Fruit fly (Drosophila melanogaster) whole organism, embryonic: ENCODE data around the gene CG11095.

Experiments used
- CG10366 ChIP-seq: fragments of 200-800 bp; sonication (Bioruptor generic); IDR thresholded peaks from 2 replicates; pipeline ENCODE4 v1.3.6; 2022; ENCODE audit warnings: missing biosample characterization, missing genetic modification characterization
- CG10431 ChIP-seq: fragments of 200-800 bp; sonication (Bioruptor generic); optimal IDR thresholded peaks from 3 replicates; lab custom pipeline; 2018; ENCODE audit warnings: missing biosample characterization, mild to moderate bottlenecking, missing genetic modification characterization
- CG12744 ChIP-seq: fragments of 200-800 bp; sonication (Bioruptor generic); optimal IDR thresholded peaks from 2 replicates; lab custom pipeline; 2016; ENCODE audit warnings: missing biosample characterization, missing genetic modification characterization
- CG1603 ChIP-seq: fragments of 200-800 bp; sonication (Bioruptor generic); optimal IDR thresholded peaks from 2 replicates; lab custom pipeline; 2019; ENCODE audit warnings: missing biosample characterization, mild to moderate bottlenecking, missing genetic modification characterization, moderate library complexity
- CG16863 ChIP-seq: fragments of 200-800 bp; sonication (Bioruptor generic); optimal IDR thresholded peaks from 3 replicates; lab custom pipeline; 2016; ENCODE audit warnings: missing biosample characterization, missing genetic modification characterization
- CG2875 ChIP-seq: fragments of 200-800 bp; sonication (Bioruptor generic); optimal IDR thresholded peaks from 2 replicates; lab custom pipeline; 2017; ENCODE audit warnings: missing biosample characterization, mild to moderate bottlenecking, missing genetic modification characterization, missing genetic modification reagents
- CG32772 ChIP-seq: fragments of 200-800 bp; sonication (Bioruptor generic); IDR thresholded peaks from 2 replicates; pipeline ENCODE4 v1.3.6; 2022; ENCODE audit warnings: missing biosample characterization, missing genetic modification characterization
- CG34422 ChIP-seq: fragments of 200-800 bp; sonication (Bioruptor generic); IDR thresholded peaks from 3 replicates; pipeline ENCODE4 v1.3.6; 2022; ENCODE audit warnings: missing biosample characterization, missing genetic modification characterization
- CG3726 ChIP-seq: fragments of 200-800 bp; sonication (Bioruptor generic); IDR thresholded peaks from 3 replicates; pipeline ENCODE4, ENCODE4 v1.3.6; 2022; ENCODE audit warnings: missing biosample characterization, missing genetic modification characterization
- CG4328 ChIP-seq: fragments of 200-800 bp; sonication (Bioruptor generic); optimal IDR thresholded peaks from 3 replicates; lab custom pipeline; 2017; ENCODE audit warnings: missing biosample characterization, missing genetic modification reagents, missing genetic modification characterization
- CG4360 ChIP-seq: fragments of 200-800 bp; sonication (Bioruptor generic); IDR thresholded peaks from 2 replicates; pipeline ENCODE4 v1.3.6; 2022; ENCODE audit warnings: missing biosample characterization, missing genetic modification characterization
- CG5953 ChIP-seq: fragments of 200-800 bp; sonication (Bioruptor generic); IDR thresholded peaks from 2 replicates; pipeline ENCODE4 v1.3.6; 2022; ENCODE audit warnings: missing biosample characterization, missing genetic modification characterization
- CG6813 ChIP-seq: fragments of 200-800 bp; sonication (Bioruptor generic); optimal IDR thresholded peaks from 2 replicates; lab custom pipeline; 2017; ENCODE audit warnings: missing biosample characterization, missing genetic modification characterization, mild to moderate bottlenecking, moderate library complexity, missing genetic modification reagents
- CG7271 ChIP-seq: fragments of 200-800 bp; sonication (Bioruptor generic); optimal IDR thresholded peaks from 2 replicates; lab custom pipeline; 2018; ENCODE audit warnings: missing biosample characterization, mild to moderate bottlenecking, missing genetic modification characterization, moderate library complexity
- CG7839 ChIP-seq: fragments of 200-800 bp; sonication (Bioruptor generic); optimal IDR thresholded peaks from 3 replicates; lab custom pipeline; 2018; ENCODE audit warnings: missing biosample characterization, mild to moderate bottlenecking, missing genetic modification characterization, moderate library complexity
- CG7963 ChIP-seq: fragments of 200-800 bp; sonication (Bioruptor generic); IDR thresholded peaks from 3 replicates; pipeline ENCODE4 v1.3.6; 2022; ENCODE audit warnings: missing biosample characterization, missing genetic modification characterization; ENCODE audit not compliant: partially characterized antibody
- CG9797 ChIP-seq: fragments of 200-800 bp; sonication (Bioruptor generic); optimal IDR thresholded peaks from 3 replicates; lab custom pipeline; 2018; ENCODE audit warnings: missing biosample characterization, mild to moderate bottlenecking, missing genetic modification characterization
- CoRest ChIP-seq: fragments of 200-800 bp; sonication (Bioruptor generic); optimal IDR thresholded peaks from 3 replicates; lab custom pipeline; 2018; ENCODE audit warnings: missing biosample characterization, mild to moderate bottlenecking, missing genetic modification characterization, moderate library complexity
- CrebB ChIP-seq: fragments of 200-800 bp; sonication (Bioruptor generic); optimal IDR thresholded peaks from 3 replicates; lab custom pipeline; 2018; ENCODE audit warnings: missing biosample characterization, mild to moderate bottlenecking, missing genetic modification characterization
- D ChIP-seq, 2 experiments: fragments of 200-800 bp in 1 of 2; fragments of >200 bp in 1 of 2; sonication (Bioruptor generic) in 1 of 2; optimal IDR thresholded peaks; 2 replicates in 1 of 2; 3 replicates in 1 of 2; lab custom pipeline; 2017; ENCODE audit warnings: mild to moderate bottlenecking in 1 of 2, missing biosample characterization in 1 of 2, missing genetic modification characterization in 1 of 2, missing genetic modification reagents in 1 of 2
- D19B ChIP-seq: fragments of 200-800 bp; sonication (Bioruptor generic); optimal IDR thresholded peaks from 2 replicates; lab custom pipeline; 2017; ENCODE audit warnings: missing biosample characterization, mild to moderate bottlenecking, missing genetic modification characterization
- Ets65A ChIP-seq: fragments of 200-800 bp; sonication (Bioruptor generic); peaks from one replicate; lab custom pipeline; 2016; ENCODE audit warnings: missing biosample characterization, missing genetic modification characterization
- Fer2 ChIP-seq: fragments of 200-800 bp; sonication (Bioruptor generic); optimal IDR thresholded peaks from 2 replicates; lab custom pipeline; 2018; ENCODE audit warnings: missing biosample characterization, mild to moderate bottlenecking, missing genetic modification characterization, moderate library complexity
- HHEX ChIP-seq: fragments of 200-800 bp; sonication (Bioruptor generic); optimal IDR thresholded peaks from 3 replicates; lab custom pipeline; 2017; ENCODE audit warnings: missing biosample characterization, mild to moderate bottlenecking, missing genetic modification characterization, missing genetic modification reagents
- HLH4C ChIP-seq: fragments of 200-800 bp; sonication (Bioruptor generic); IDR thresholded peaks from 3 replicates; pipeline ENCODE4 v1.3.6; 2022; ENCODE audit warnings: missing biosample characterization, missing genetic modification characterization; ENCODE audit not compliant: partially characterized antibody
- Hmr ChIP-seq: fragments of 200-800 bp; sonication (Bioruptor generic); optimal IDR thresholded peaks from 3 replicates; lab custom pipeline; 2017; ENCODE audit warnings: mild to moderate bottlenecking, missing biosample characterization, missing genetic modification reagents, missing genetic modification characterization
- Med ChIP-seq: fragments of 200-800 bp; sonication (Bioruptor generic); peaks from one replicate; lab custom pipeline; 2016; ENCODE audit warnings: missing biosample characterization, missing genetic modification characterization, mild to moderate bottlenecking, inconsistent platforms, moderate library complexity
- Nf-YB ChIP-seq: fragments of 200-800 bp; sonication (Bioruptor generic); optimal IDR thresholded peaks from 3 replicates; lab custom pipeline; 2019; ENCODE audit warnings: missing biosample characterization, mild to moderate bottlenecking, missing genetic modification characterization, moderate library complexity
- Nf-YC ChIP-seq: fragments of 200-800 bp; optimal IDR thresholded peaks from 3 replicates; lab custom pipeline; 2019; ENCODE audit warnings: missing biosample characterization, mild to moderate bottlenecking, missing genetic modification characterization, moderate library complexity
- Oaz ChIP-seq: fragments of 200-800 bp; sonication (Bioruptor generic); IDR thresholded peaks from 2 replicates; pipeline ENCODE4 v1.3.6; 2022; ENCODE audit warnings: missing biosample characterization, missing genetic modification characterization
- Ptx1 ChIP-seq: fragments of 200-800 bp; sonication (Bioruptor generic); IDR thresholded peaks from 2 replicates; pipeline ENCODE4 v1.3.6; 2022; ENCODE audit warnings: missing biosample characterization, missing genetic modification characterization
- Usf ChIP-seq: fragments of 200-800 bp; sonication (Bioruptor generic); optimal IDR thresholded peaks from 2 replicates; lab custom pipeline; 2017; ENCODE audit warnings: missing genotype, missing biosample characterization, missing genetic modification characterization
- YL-1 ChIP-seq: fragments of 200-800 bp; sonication (Bioruptor generic); optimal IDR thresholded peaks from 3 replicates; lab custom pipeline; 2017; ENCODE audit warnings: missing biosample characterization, mild to moderate bottlenecking, missing genetic modification characterization
- ase ChIP-seq: fragments of 200-800 bp; sonication (Bioruptor generic); IDR thresholded peaks from 3 replicates; pipeline ENCODE4 v1.3.6; 2022; ENCODE audit warnings: missing biosample characterization, missing genetic modification characterization
- bigmax ChIP-seq: fragments of 200-800 bp; sonication (Bioruptor generic); optimal IDR thresholded peaks from 2 replicates; lab custom pipeline; 2018; ENCODE audit warnings: missing biosample characterization, mild to moderate bottlenecking, missing genetic modification characterization
- br ChIP-seq: fragments of >200 bp; optimal IDR thresholded peaks from 2 replicates; lab custom pipeline; 2017
- da ChIP-seq: fragments of 200-800 bp; sonication (Bioruptor generic); optimal IDR thresholded peaks from 2 replicates; lab custom pipeline; 2016; ENCODE audit warnings: missing biosample characterization, missing genetic modification characterization
- dan ChIP-seq: fragments of 200-800 bp; sonication (Bioruptor generic); IDR thresholded peaks from 2 replicates; pipeline ENCODE4 v1.3.6; 2022; ENCODE audit warnings: missing biosample characterization, missing genetic modification characterization
- disco-r ChIP-seq: fragments of 200-800 bp; sonication (Bioruptor generic); optimal IDR thresholded peaks from 2 replicates; lab custom pipeline; 2016; ENCODE audit warnings: missing biosample characterization, missing genetic modification characterization
- esg ChIP-seq: fragments of 200-800 bp; sonication (Bioruptor generic); conservative IDR thresholded peaks from 2 replicates; pipeline ENCODE4 v1.3.6; 2022; ENCODE audit warnings: missing biosample characterization, missing genetic modification characterization
- ewg ChIP-seq: fragments of 200-800 bp; sonication (Bioruptor generic); optimal IDR thresholded peaks from 3 replicates; lab custom pipeline; 2017; ENCODE audit warnings: mild to moderate bottlenecking, missing biosample characterization, missing genetic modification reagents, missing genetic modification characterization
- ftz-f1 ChIP-seq: fragments of 200-800 bp; sonication (Bioruptor generic); optimal IDR thresholded peaks from 2 replicates; lab custom pipeline; 2016; ENCODE audit warnings: missing biosample characterization, missing genetic modification characterization
- gce ChIP-seq: fragments of 200-800 bp; sonication (Bioruptor generic); IDR thresholded peaks from 3 replicates; pipeline ENCODE4 v1.3.6; 2022; ENCODE audit warnings: missing biosample characterization, missing genetic modification characterization
- pnt ChIP-seq: fragments of 200-800 bp; sonication (Bioruptor generic); optimal IDR thresholded peaks from 3 replicates; lab custom pipeline; 2016; ENCODE audit warnings: missing biosample characterization, missing genetic modification characterization
- psq ChIP-seq: fragments of 200-800 bp; sonication (Bioruptor generic); optimal IDR thresholded peaks from 2 replicates; lab custom pipeline; 2017; ENCODE audit warnings: missing biosample characterization, missing genetic modification characterization
- seq ChIP-seq: fragments of 200-800 bp; sonication (Bioruptor generic); IDR thresholded peaks from 2 replicates; pipeline ENCODE4 v1.3.6; 2022; ENCODE audit warnings: missing biosample characterization, missing genetic modification characterization
- sim ChIP-seq: fragments of 200-800 bp; sonication (Bioruptor generic); IDR thresholded peaks from 2 replicates; pipeline ENCODE4 v1.3.6; 2022; ENCODE audit warnings: missing biosample characterization, missing genetic modification characterization
- sob ChIP-seq: fragments of 200-800 bp; sonication (Bioruptor generic); IDR thresholded peaks from 2 replicates; pipeline ENCODE4 v1.3.6; 2022; ENCODE audit warnings: missing biosample characterization, missing genetic modification characterization
- tap ChIP-seq: fragments of 200-800 bp; optimal IDR thresholded peaks from 3 replicates; lab custom pipeline; 2019; ENCODE audit warnings: missing biosample characterization, mild to moderate bottlenecking, missing genetic modification characterization, moderate library complexity
- tll ChIP-seq, 2 experiments: fragments of 200-800 bp in 1 of 2; fragments of >200 bp in 1 of 2; sonication (Bioruptor generic) in 1 of 2; optimal IDR thresholded peaks; 2 replicates each; lab custom pipeline; 2017 to 2019; ENCODE audit warnings: missing biosample characterization in 2 of 2, missing genetic modification characterization in 2 of 2, mild to moderate bottlenecking in 1 of 2, moderate library complexity in 1 of 2
- usp ChIP-seq: fragments of >200 bp; optimal IDR thresholded peaks from 2 replicates; lab custom pipeline; 2017; ENCODE audit warnings: missing biosample characterization, missing genetic modification characterization

Gene CG11095

DNA sequence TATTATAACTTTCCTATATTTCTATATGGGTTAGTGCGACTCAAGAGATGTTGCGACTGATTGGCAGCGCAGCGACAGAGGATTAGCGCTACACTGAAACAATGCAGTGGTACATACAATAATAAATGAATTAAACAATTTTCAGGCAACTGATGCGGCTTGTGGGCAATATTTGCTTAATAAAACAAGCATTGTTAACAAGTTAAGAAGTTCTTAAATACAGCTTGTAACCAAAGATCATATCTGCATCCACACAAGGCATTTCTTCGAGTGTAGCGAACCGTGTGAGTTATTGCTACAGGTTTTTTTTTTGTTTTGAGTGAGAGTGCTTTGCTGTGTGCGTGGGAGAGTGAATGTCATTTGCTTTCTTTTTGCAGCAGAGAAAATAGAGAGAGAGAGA is 27.4 kb downstream of the CG11095 start (continued):
- TF ChIP-seq CG5953 (GFP tag; lab: Robert Waterston, UW) = peak; percentile 65
- no peak for TF ChIP-seq CG9797 (GFP tag; lab: Kevin White, UChicago)
- TF ChIP-seq ewg (GFP tag; lab: Kevin White, UChicago) = peak; percentile 76
- TF ChIP-seq CG4328 (GFP tag; lab: Kevin White, UChicago) = no peak
- TF ChIP-seq da (GFP tag; lab: Kevin White, UChicago) = peak; percentile 32
- no peak for TF ChIP-seq D (optimal IDR thresholded peaks at IDR 0.05; lab: Kevin White, UChicago)
- TF ChIP-seq D (GFP tag; optimal IDR thresholded peaks at IDR 0.05; lab: Kevin White, UChicago) = peak; percentile 59
- TF ChIP-seq Nf-YC (tag; lab: Kevin White, UChicago) = no peak
- TF ChIP-seq pnt = peak; percentile 59
- TF ChIP-seq gce (GFP tag; lab: Robert Waterston, UW) = peak; percentile 69; the same call in 2 of the 3 replicates
- TF ChIP-seq Med (GFP tag; lab: Kevin White, UChicago) = peak; percentile 96
- TF ChIP-seq Hmr = peak; percentile 53
- no peak for TF ChIP-seq CG7271
- TF ChIP-seq ase = peak; percentile 73
- peak; percentile 69 for TF ChIP-seq sob (GFP tag; lab: Robert Waterston, UW)
- peak; percentile 74 for TF ChIP-seq CoRest
- TF ChIP-seq CG4360 = no peak
- TF ChIP-seq CG3726 (GFP tag; lab: Robert Waterston, UW) = peak; percentile 66; the same call in 2 of the 3 replicates
- no peak for TF ChIP-seq CG7963
- no peak for TF ChIP-seq sim (GFP tag; lab: Robert Waterston, UW)
- TF ChIP-seq Ets65A = peak; percentile 97
- TF ChIP-seq esg = peak; percentile 63
- TF ChIP-seq YL-1 (GFP tag; lab: Kevin White, UChicago) = no peak
- peak; percentile 81 for TF ChIP-seq CG7839 (tag; lab: Kevin White, UChicago)
- peak; percentile 63; the same call in 1 of the 2 replicates for TF ChIP-seq seq (GFP tag; lab: Robert Waterston, UW)
- no peak for TF ChIP-seq ftz-f1 (GFP tag; lab: Kevin White, UChicago)
- TF ChIP-seq Usf (GFP tag; lab: Kevin White, UChicago) = peak; percentile 58
- no peak for TF ChIP-seq CG10431 (GFP tag; lab: Kevin White, UChicago)
- TF ChIP-seq CG34422 = peak; percentile 76
- TF ChIP-seq Nf-YB (GFP tag; lab: Kevin White, UChicago) = peak; percentile 38
- TF ChIP-seq dan = peak; percentile 44; the same call in 1 of the 2 replicates
- TF ChIP-seq D19B (GFP tag; lab: Kevin White, UChicago) = peak; percentile 53
- peak; percentile 64 for TF ChIP-seq CG6813 (GFP tag; lab: Kevin White, UChicago)
- TF ChIP-seq CG2875 (GFP tag; lab: Kevin White, UChicago) = peak; percentile 60
- TF ChIP-seq tll (GFP tag; optimal IDR thresholded peaks at IDR 0.05; lab: Kevin White, UChicago) = no peak
- peak; percentile 53 for TF ChIP-seq CG16863
- TF ChIP-seq disco-r (GFP tag; lab: Kevin White, UChicago) = no peak
- no peak for TF ChIP-seq br (lab: Kevin White, UChicago)
- no peak for TF ChIP-seq HLH4C
- TF ChIP-seq usp = no peak
- peak; percentile 86 for TF ChIP-seq CG1603
- no peak for TF ChIP-seq Fer2 (tag; lab: Kevin White, UChicago)
- peak; percentile 84 for TF ChIP-seq Ptx1 (GFP tag; lab: Robert Waterston, UW)
- TF ChIP-seq tap (tag; lab: Kevin White, UChicago) = peak; percentile 30
- TF ChIP-seq HHEX = peak; percentile 76
- TF ChIP-seq psq = no peak
- TF ChIP-seq CrebB (tag; lab: Kevin White, UChicago) = peak; percentile 25
- peak; percentile 74 for TF ChIP-seq CG10366 (GFP tag; lab: Robert Waterston, UW)
- no peak for TF ChIP-seq bigmax (GFP tag; lab: Kevin White, UChicago)
- peak; percentile 79 for TF ChIP-seq CG32772 (GFP tag; lab: Robert Waterston, UW)
- peak; percentile 56 for TF ChIP-seq Oaz (GFP tag; lab: Robert Waterston, UW)
- peak; percentile 71 for TF ChIP-seq CG12744
